Fruit fly (Drosophila melanogaster) whole organism, embryonic: Measurements from ENCODE around the gene GstD7.

ENCODE experiments used
- Bgb ChIP-seq: fragments of 200-800 bp; sonication (Bioruptor generic); IDR thresholded peaks from 2 replicates; pipeline ENCODE4 v1.3.6; 2022; ENCODE audit warnings: missing biosample characterization, missing genetic modification characterization; ENCODE audit not compliant: partially characterized antibody
- CG10147 ChIP-seq: fragments of 200-800 bp; sonication (Bioruptor generic); optimal IDR thresholded peaks from 2 replicates; lab custom pipeline; 2019; ENCODE audit warnings: missing biosample characterization, mild to moderate bottlenecking, missing genetic modification characterization, moderate library complexity
- CG10274 ChIP-seq: fragments of 200-800 bp; sonication (Bioruptor generic); optimal IDR thresholded peaks from 3 replicates; lab custom pipeline; 2017; ENCODE audit warnings: missing biosample characterization, mild to moderate bottlenecking, missing genetic modification characterization
- CG11398 ChIP-seq: fragments of 200-800 bp; sonication (Bioruptor generic); optimal IDR thresholded peaks from 2 replicates; lab custom pipeline; 2016; ENCODE audit warnings: missing biosample characterization, missing genetic modification characterization
- CG11723 ChIP-seq: fragments of 200-800 bp; sonication (Bioruptor generic); optimal IDR thresholded peaks from 2 replicates; lab custom pipeline; 2017; ENCODE audit warnings: missing biosample characterization, mild to moderate bottlenecking, missing genetic modification characterization
- CG12299 ChIP-seq: fragments of 200-800 bp; sonication (Bioruptor generic); optimal IDR thresholded peaks from 2 replicates; lab custom pipeline; 2018; ENCODE audit warnings: missing biosample characterization, mild to moderate bottlenecking, missing genetic modification characterization
- CG14014 ChIP-seq: fragments of 200-800 bp; sonication (Bioruptor generic); IDR thresholded peaks from 2 replicates; pipeline ENCODE4 v1.3.6; 2022; ENCODE audit warnings: missing biosample characterization, missing genetic modification characterization
- CG14965 ChIP-seq: fragments of 200-800 bp; sonication (Bioruptor generic); optimal IDR thresholded peaks from 2 replicates; lab custom pipeline; 2016; ENCODE audit warnings: missing biosample characterization, missing genetic modification characterization, borderline replicate concordance
- CG1602 ChIP-seq: fragments of 200-800 bp; sonication (Bioruptor generic); optimal IDR thresholded peaks from 3 replicates; lab custom pipeline; 2016; ENCODE audit warnings: missing biosample characterization, missing genetic modification characterization
- CG17568 ChIP-seq: fragments of 200-800 bp; sonication (Bioruptor generic); optimal IDR thresholded peaks from 2 replicates; lab custom pipeline; 2018; ENCODE audit warnings: missing biosample characterization, mild to moderate bottlenecking, missing genetic modification characterization, moderate library complexity
- CG17802 ChIP-seq: fragments of 200-800 bp; sonication (Bioruptor generic); optimal IDR thresholded peaks from 2 replicates; lab custom pipeline; 2018; ENCODE audit warnings: missing biosample characterization, mild to moderate bottlenecking, missing genetic modification characterization, moderate library complexity
- CG17912 ChIP-seq: fragments of 200-800 bp; sonication (Bioruptor generic); optimal IDR thresholded peaks from 2 replicates; lab custom pipeline; 2018; ENCODE audit warnings: missing biosample characterization, mild to moderate bottlenecking, missing genetic modification characterization
- CG2678 ChIP-seq: fragments of 200-800 bp; sonication (Bioruptor generic); optimal IDR thresholded peaks from 3 replicates; lab custom pipeline; 2019; ENCODE audit warnings: missing biosample characterization, mild to moderate bottlenecking, missing genetic modification characterization, moderate library complexity
- CG34422 ChIP-seq: fragments of 200-800 bp; sonication (Bioruptor generic); IDR thresholded peaks from 3 replicates; pipeline ENCODE4 v1.3.6; 2022; ENCODE audit warnings: missing biosample characterization, missing genetic modification characterization
- CG3838 ChIP-seq: fragments of 200-800 bp; sonication (Bioruptor generic); optimal IDR thresholded peaks from 3 replicates; lab custom pipeline; 2016; ENCODE audit warnings: missing biosample characterization, missing genetic modification characterization
- CG3847 ChIP-seq: fragments of 200-800 bp; sonication (Bioruptor generic); IDR thresholded peaks from 2 replicates; pipeline ENCODE4 v1.3.6; 2022; ENCODE audit warnings: missing biosample characterization, missing genetic modification characterization
- CG5180 ChIP-seq: fragments of 200-800 bp; sonication (Bioruptor generic); optimal IDR thresholded peaks from 3 replicates; lab custom pipeline; 2017; ENCODE audit warnings: missing biosample characterization, missing genetic modification characterization, mild to moderate bottlenecking, moderate library complexity, missing genetic modification reagents
- CG7357 ChIP-seq: fragments of 200-800 bp; sonication (Bioruptor generic); IDR thresholded peaks from 3 replicates; pipeline ENCODE4 v1.3.6; 2022; ENCODE audit warnings: missing biosample characterization, missing genetic modification characterization
- CG8944 ChIP-seq: fragments of 200-800 bp; sonication (Bioruptor generic); optimal IDR thresholded peaks from 3 replicates; lab custom pipeline; 2016; ENCODE audit warnings: missing biosample characterization, missing genetic modification characterization
- CG9727 ChIP-seq: fragments of 200-800 bp; sonication (Bioruptor generic); optimal IDR thresholded peaks from 3 replicates; lab custom pipeline; 2017; ENCODE audit warnings: missing biosample characterization, mild to moderate bottlenecking, missing genetic modification characterization
- CrebB ChIP-seq: fragments of 200-800 bp; sonication (Bioruptor generic); optimal IDR thresholded peaks from 3 replicates; lab custom pipeline; 2018; ENCODE audit warnings: missing biosample characterization, mild to moderate bottlenecking, missing genetic modification characterization
- Doc3 ChIP-seq: fragments of 200-800 bp; sonication (Bioruptor generic); IDR thresholded peaks from 3 replicates; pipeline ENCODE4 v1.3.6; 2022; ENCODE audit warnings: missing biosample characterization, missing genetic modification characterization; ENCODE audit not compliant: partially characterized antibody
- Dref ChIP-seq: fragments of 200-800 bp; sonication (Bioruptor generic); IDR thresholded peaks from 2 replicates; pipeline ENCODE4 v1.3.6; 2022; ENCODE audit warnings: missing biosample characterization, missing genetic modification characterization
- E2f2 ChIP-seq: fragments of 200-800 bp; sonication (Bioruptor generic); IDR thresholded peaks from 2 replicates; pipeline ENCODE4 v1.3.6; 2022; ENCODE audit warnings: missing biosample characterization, missing genetic modification characterization
- Fer1 ChIP-seq: fragments of 200-800 bp; sonication (Bioruptor generic); optimal IDR thresholded peaks from 2 replicates; lab custom pipeline; 2017; ENCODE audit warnings: missing biosample characterization, mild to moderate bottlenecking, missing genetic modification characterization
- H15 ChIP-seq: fragments of 200-800 bp; sonication (Bioruptor generic); IDR thresholded peaks from 3 replicates; pipeline ENCODE4 v1.3.6; 2022; ENCODE audit warnings: missing biosample characterization, missing genetic modification characterization
- Kr ChIP-seq: fragments of 200-800 bp; sonication (Bioruptor generic); optimal IDR thresholded peaks from 2 replicates; lab custom pipeline; 2017; ENCODE audit warnings: missing biosample characterization, mild to moderate bottlenecking, missing genetic modification characterization
- Max ChIP-seq: fragments of 200-800 bp; sonication (Bioruptor generic); optimal IDR thresholded peaks from 2 replicates; lab custom pipeline; 2016; ENCODE audit warnings: missing biosample characterization, mild to moderate bottlenecking, missing genetic modification characterization
- Sox102F ChIP-seq: fragments of 200-800 bp; sonication (Bioruptor generic); optimal IDR thresholded peaks from 2 replicates; lab custom pipeline; 2018; ENCODE audit warnings: missing biosample characterization, mild to moderate bottlenecking, missing genetic modification characterization, moderate library complexity
- Xrp1 ChIP-seq: fragments of 200-800 bp; sonication (Bioruptor generic); IDR thresholded peaks from 2 replicates; pipeline ENCODE4 v1.3.6; 2022; ENCODE audit warnings: missing biosample characterization, missing genetic modification characterization
- ap ChIP-seq: fragments of 200-800 bp; sonication (Bioruptor generic); IDR thresholded peaks from 2 replicates; pipeline ENCODE4 v1.3.6; 2022; ENCODE audit warnings: missing biosample characterization, missing genetic modification characterization
- bcd ChIP-seq: fragments of 200-800 bp; sonication (Bioruptor generic); optimal IDR thresholded peaks from 2 replicates; lab custom pipeline; 2017; ENCODE audit warnings: missing biosample characterization, mild to moderate bottlenecking, missing genetic modification characterization
- bowl ChIP-seq: fragments of 200-800 bp; sonication (Bioruptor generic); IDR thresholded peaks from 2 replicates; pipeline ENCODE4 v1.3.6; 2022; ENCODE audit warnings: missing biosample characterization, missing genetic modification characterization
- danr ChIP-seq: fragments of 200-800 bp; sonication (Bioruptor generic); IDR thresholded peaks from 2 replicates; pipeline ENCODE4 v1.3.6; 2022; ENCODE audit warnings: missing biosample characterization, missing genetic modification characterization
- ftz-f1 ChIP-seq: fragments of 200-800 bp; sonication (Bioruptor generic); optimal IDR thresholded peaks from 2 replicates; lab custom pipeline; 2016; ENCODE audit warnings: missing biosample characterization, missing genetic modification characterization
- gsb ChIP-seq: fragments of 200-800 bp; sonication (Bioruptor generic); IDR thresholded peaks from 2 replicates; pipeline ENCODE4 v1.3.6; 2022; ENCODE audit warnings: missing biosample characterization, missing genetic modification characterization
- her ChIP-seq: fragments of 200-800 bp; sonication (Bioruptor generic); optimal IDR thresholded peaks from 2 replicates; lab custom pipeline; 2016; ENCODE audit warnings: missing biosample characterization, missing genetic modification characterization
- ken ChIP-seq: fragments of 200-800 bp; sonication (Bioruptor generic); IDR thresholded peaks from 3 replicates; pipeline ENCODE4 v1.3.6; 2022; ENCODE audit warnings: missing biosample characterization, missing genetic modification characterization
- lbe ChIP-seq: fragments of 200-800 bp; sonication (Bioruptor generic); optimal IDR thresholded peaks from 2 replicates; lab custom pipeline; 2016; ENCODE audit warnings: missing biosample characterization, mild to moderate bottlenecking, missing genetic modification characterization
- lmd ChIP-seq: fragments of 200-800 bp; sonication (Bioruptor generic); IDR thresholded peaks from 2 replicates; pipeline ENCODE4 v1.3.6; 2022; ENCODE audit warnings: missing biosample characterization, missing genetic modification characterization
- lola ChIP-seq, 3 experiments: fragments of >200 bp in 2 of 3; fragments of 200-800 bp in 1 of 3; sonication (Bioruptor generic) in 1 of 3; optimal IDR thresholded peaks; 2 replicates each; lab custom pipeline; 2017 to 2019; ENCODE audit warnings: missing biosample characterization in 3 of 3, missing genetic modification characterization in 3 of 3, mild to moderate bottlenecking in 1 of 3, moderate library complexity in 1 of 3
- peb ChIP-seq: fragments of 200-800 bp; sonication (Bioruptor generic); IDR thresholded peaks from 2 replicates; pipeline ENCODE4 v1.3.6; 2022; ENCODE audit warnings: missing biosample characterization, missing genetic modification characterization
- pros ChIP-seq: fragments of 200-800 bp; sonication (Bioruptor generic); optimal IDR thresholded peaks from 3 replicates; lab custom pipeline; 2019; ENCODE audit warnings: missing biosample characterization, mild to moderate bottlenecking, missing genetic modification characterization, moderate library complexity
- ro ChIP-seq: fragments of 200-800 bp; sonication (Bioruptor generic); IDR thresholded peaks from 2 replicates; pipeline ENCODE4 v1.3.6; 2022; ENCODE audit warnings: missing biosample characterization, missing genetic modification characterization
- sc ChIP-seq, 3 experiments: fragments of >200 bp in 2 of 3; fragments of 200-800 bp in 1 of 3; sonication (Bioruptor generic) in 1 of 3; optimal IDR thresholded peaks; 2 replicates in 2 of 3; 3 replicates in 1 of 3; lab custom pipeline; 2017; ENCODE audit warnings: mild to moderate bottlenecking in 1 of 3, missing biosample characterization in 1 of 3, missing genetic modification characterization in 1 of 3, missing genetic modification reagents in 1 of 3
- shn ChIP-seq: fragments of 200-800 bp; sonication (Bioruptor generic); optimal IDR thresholded peaks from 3 replicates; lab custom pipeline; 2016; ENCODE audit warnings: missing biosample characterization, missing genetic modification characterization
- sna ChIP-seq: fragments of 200-800 bp; sonication (Bioruptor generic); IDR thresholded peaks from 2 replicates; pipeline ENCODE4 v1.3.6; 2022; ENCODE audit warnings: missing biosample characterization, missing genetic modification characterization; ENCODE audit not compliant: partially characterized antibody
- trh ChIP-seq: fragments of 200-800 bp; sonication (Bioruptor generic); optimal IDR thresholded peaks from 2 replicates; lab custom pipeline; 2016; ENCODE audit warnings: missing biosample characterization, missing genetic modification characterization
- tx ChIP-seq: fragments of 200-800 bp; sonication (Bioruptor generic); optimal IDR thresholded peaks from 2 replicates; lab custom pipeline; 2016; ENCODE audit warnings: missing biosample characterization, missing genetic modification characterization
- usp ChIP-seq: fragments of >200 bp; optimal IDR thresholded peaks from 2 replicates; lab custom pipeline; 2017; ENCODE audit warnings: missing biosample characterization, missing genetic modification characterization
- zf30C ChIP-seq: fragments of 200-800 bp; sonication (Bioruptor generic); optimal IDR thresholded peaks from 3 replicates; lab custom pipeline; 2018; ENCODE audit warnings: missing biosample characterization, mild to moderate bottlenecking, missing genetic modification characterization

GstD7 gene

dm6 chr3R:12350497-12350896, 27.8 kb upstream of the GstD7 start, which contains the start of gene CG10038 (continued):
- TF ChIP-seq CG7357 (GFP tag; lab: Robert Waterston, UW) (peak; percentile 81), usp (GFP tag; lab: Kevin White, UChicago) (no peak), CG34422 (GFP tag; lab: Robert Waterston, UW) (peak; percentile 60; the same call in 2 of the 3 replicates), Bgb (peak; percentile 97), ap (no peak), CG17912 (GFP tag; lab: Kevin White, UChicago) (no peak), Kr (no peak), sna (GFP tag; lab: Robert Waterston, UW) (peak; percentile 89), ken (no peak), CG2678 (tag; lab: Kevin White, UChicago) (no peak), pros (no peak), lbe (GFP tag; lab: Kevin White, UChicago) (peak; percentile 37), CG11398 (GFP tag; lab: Kevin White, UChicago) (no peak), ro (GFP tag; lab: Robert Waterston, UW) (peak; percentile 25; the same call in 1 of the 2 replicates), bcd (peak; percentile 41), tx (GFP tag; lab: Kevin White, UChicago) (no peak), CG3838 (GFP tag; lab: Kevin White, UChicago) (no peak), CG11723 (GFP tag; lab: Kevin White, UChicago) (no peak), CG9727 (GFP tag; lab: Kevin White, UChicago) (no peak), sc (optimal IDR thresholded peaks at IDR 0.05; lab: Kevin White, UChicago) (no peak), sc (GFP tag; optimal IDR thresholded peaks at IDR 0.05; lab: Kevin White, UChicago) (no peak), Doc3 (GFP tag; lab: Robert Waterston, UW) (peak; percentile 91), shn (GFP tag; lab: Kevin White, UChicago) (no peak), CG3847 (GFP tag; lab: Robert Waterston, UW) (peak; percentile 55), Xrp1 (GFP tag; lab: Robert Waterston, UW) (peak; percentile 28; the same call in 1 of the 2 replicates), CG5180 (no peak), Fer1 (peak; percentile 41), CG17802 (tag; lab: Kevin White, UChicago) (no peak), zf30C (GFP tag; lab: Kevin White, UChicago) (peak; percentile 24), CG10147 (GFP tag; lab: Kevin White, UChicago) (no peak), Max (GFP tag; lab: Kevin White, UChicago) (peak; percentile 18), H15 (GFP tag; lab: Robert Waterston, UW) (peak; percentile 42; the same call in 1 of the 3 replicates), lola (GFP tag; optimal IDR thresholded peaks at IDR 0.05; lab: Kevin White, UChicago) (no peak), CG10274 (GFP tag; lab: Kevin White, UChicago) (no peak), danr (no peak), CG17568 (GFP tag; lab: Kevin White, UChicago) (no peak), Dref (GFP tag; lab: Robert Waterston, UW) (peak; percentile 88), CG12299 (no peak), gsb (GFP tag; lab: Robert Waterston, UW) (no peak), ftz-f1 (GFP tag; lab: Kevin White, UChicago) (peak; percentile 86), Sox102F (GFP tag; lab: Kevin White, UChicago) (peak; percentile 20), CrebB (tag; lab: Kevin White, UChicago) (no peak), CG14014 (no peak), CG8944 (GFP tag; lab: Kevin White, UChicago) (no peak), lmd (GFP tag; lab: Robert Waterston, UW) (no peak), trh (no peak), CG1602 (GFP tag; lab: Kevin White, UChicago) (no peak), bowl (no peak), her (GFP tag; lab: Kevin White, UChicago) (no peak), CG14965 (GFP tag; lab: Kevin White, UChicago) (no peak), E2f2 (GFP tag; lab: Robert Waterston, UW) (peak; percentile 71), peb (GFP tag; lab: Robert Waterston, UW) (no peak)
